Fruit fly (Drosophila melanogaster) whole organism, larva: ENCODE results near the gene CG14244.

ENCODE experiments used
- noc ChIP-seq: fragments of 200-800 bp; sonication (Bioruptor generic); optimal IDR thresholded peaks from 3 replicates; lab custom pipeline; 2019; ENCODE audit warnings: missing biosample characterization, mild to moderate bottlenecking, missing genetic modification characterization, moderate library complexity

CG14244 gene

dm6 chr3R:26725833-26726232 is at the start of gene CG14244:
Gene CG14244, plus strand, starts transcription at chr3R:26726133.
- no peak for TF ChIP-seq noc (tag; lab: Kevin White, UChicago)

- no peak for TF ChIP-seq noc (tag; lab: Kevin White, UChicago)
Observed at dm6 chr3R:26681947-26682346, 44.0 kb upstream of the CG14244 start, which contains the start of gene beat-VII. Gene beat-VII, minus strand, starts transcription at chr3R:26681966.

DNA sequence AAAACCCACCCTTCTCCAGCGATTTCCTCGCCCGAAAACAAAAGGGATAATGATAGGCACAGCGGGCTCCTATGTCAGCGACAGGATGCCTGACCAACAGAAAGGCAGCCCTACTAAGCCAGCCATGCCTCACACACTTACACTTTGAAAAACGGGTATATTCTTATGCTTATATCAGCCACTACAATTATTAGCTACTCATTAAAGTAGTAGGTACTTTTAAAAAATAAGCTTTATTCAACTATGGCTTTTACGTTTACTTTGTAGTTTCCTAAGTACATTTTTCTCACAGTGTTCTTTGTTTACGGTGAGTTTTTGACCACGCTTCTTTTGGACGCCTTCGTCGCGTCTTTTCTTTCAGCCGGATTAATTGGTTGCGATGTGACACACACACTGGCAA is 35.7 kb upstream of the CG14244 start:
- no peak for TF ChIP-seq noc (tag; lab: Kevin White, UChicago)

- no peak for TF ChIP-seq noc (tag; lab: Kevin White, UChicago)
Observed at dm6 chr3R:26693490-26693889, 32.4 kb upstream of the CG14244 start, which contains the start of gene TwdlQ. Gene TwdlQ, minus strand, starts transcription at chr3R:26693590.

DNA sequence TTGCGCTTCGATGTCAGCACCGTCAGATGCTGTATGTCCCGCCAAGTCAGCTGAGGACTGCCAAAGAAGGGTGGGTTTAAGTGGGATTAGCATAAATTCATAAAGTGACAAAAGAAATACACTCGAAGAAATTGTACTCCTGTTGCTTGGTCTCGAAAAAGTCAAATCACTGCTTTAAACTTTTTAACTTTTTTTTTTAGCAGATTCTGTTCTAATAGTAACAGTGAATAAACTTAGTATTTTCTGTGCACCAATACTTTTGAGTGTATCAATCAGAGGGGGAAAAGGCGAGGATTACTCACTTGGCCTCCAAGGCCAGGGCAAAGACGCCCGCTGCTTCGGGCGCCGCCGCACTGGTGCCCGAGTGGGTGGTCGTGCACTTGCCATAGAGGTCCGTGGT is 25.8 kb upstream of the CG14244 start:
- TF ChIP-seq noc (tag; lab: Kevin White, UChicago), result no peak

DNA sequence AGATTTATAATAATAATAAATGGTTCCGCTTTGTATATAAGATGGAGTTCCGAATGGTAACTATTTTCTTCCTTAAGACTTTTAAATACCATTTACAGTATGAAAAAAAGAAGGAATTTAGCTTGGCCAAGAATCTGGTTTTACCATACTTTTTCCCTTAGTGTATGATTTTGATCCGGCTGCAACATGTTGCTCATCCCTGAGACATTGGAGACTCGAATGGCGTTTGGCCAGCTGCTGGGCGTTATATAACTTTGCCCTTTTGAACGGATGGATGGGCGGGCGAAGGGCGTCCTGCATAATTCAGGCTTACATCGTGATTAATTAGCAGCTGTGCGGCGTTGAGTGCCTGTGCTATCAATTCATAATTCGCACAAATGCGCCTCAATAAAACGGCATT is 21.6 kb upstream of the CG14244 start:
- no peak for TF ChIP-seq noc (tag; lab: Kevin White, UChicago)

dm6 chr3R:26714109-26714576 is 11.8 kb upstream of the CG14244 start, which contains the start of gene amon:
Gene amon, minus strand, starts transcription at chr3R:26714159.
- TF ChIP-seq noc (tag; lab: Kevin White, UChicago), result peak; percentile 89

DNA sequence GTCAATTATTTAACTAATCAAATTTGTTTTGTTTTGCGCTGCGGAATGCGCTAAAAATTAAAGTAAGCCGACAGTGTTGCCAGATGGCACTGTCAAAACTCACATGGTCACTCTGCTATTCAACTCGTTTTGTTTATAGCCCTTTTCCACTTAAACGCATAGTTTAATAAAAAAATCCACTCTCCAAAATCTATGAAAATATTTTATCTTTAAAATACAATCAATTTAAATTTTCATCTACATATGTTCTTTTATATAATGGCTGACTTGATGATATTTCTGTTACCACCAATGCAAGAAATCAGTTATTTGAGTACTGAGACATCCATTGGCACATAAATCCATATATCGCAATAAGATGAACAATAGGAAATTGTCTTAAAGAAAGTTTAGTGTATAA is 8.6 kb upstream of the CG14244 start, which contains the start of gene CG6425:
CG6425 (minus strand) TSS at position 95 of the 400 bp plus-strand sequence.
- no peak for TF ChIP-seq noc (tag; lab: Kevin White, UChicago)

DNA sequence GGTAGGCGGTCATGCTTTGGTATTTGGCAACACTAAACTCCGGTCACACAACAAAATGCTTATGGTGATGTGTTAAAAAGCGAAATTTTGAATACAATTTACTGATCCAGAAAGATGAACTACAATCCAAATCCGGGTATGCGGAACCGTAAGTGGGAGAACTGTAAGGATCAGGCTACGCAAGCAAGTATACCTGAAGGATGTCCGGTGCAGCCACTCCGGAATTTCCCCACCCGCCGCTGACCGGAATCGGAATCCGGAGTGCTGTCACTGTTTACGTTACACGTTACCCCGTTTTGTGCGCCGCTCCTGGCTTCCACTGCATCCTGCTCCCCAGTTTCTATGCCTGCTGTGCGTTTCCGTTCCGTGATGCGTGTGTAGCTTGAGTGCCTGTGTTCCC is 8.1 kb upstream of the CG14244 start, which contains the start of gene Yif1:
Yif1 (plus strand) TSS at position 8 of the 400 bp plus-strand sequence.
- TF ChIP-seq noc (tag; lab: Kevin White, UChicago), result no peak

DNA sequence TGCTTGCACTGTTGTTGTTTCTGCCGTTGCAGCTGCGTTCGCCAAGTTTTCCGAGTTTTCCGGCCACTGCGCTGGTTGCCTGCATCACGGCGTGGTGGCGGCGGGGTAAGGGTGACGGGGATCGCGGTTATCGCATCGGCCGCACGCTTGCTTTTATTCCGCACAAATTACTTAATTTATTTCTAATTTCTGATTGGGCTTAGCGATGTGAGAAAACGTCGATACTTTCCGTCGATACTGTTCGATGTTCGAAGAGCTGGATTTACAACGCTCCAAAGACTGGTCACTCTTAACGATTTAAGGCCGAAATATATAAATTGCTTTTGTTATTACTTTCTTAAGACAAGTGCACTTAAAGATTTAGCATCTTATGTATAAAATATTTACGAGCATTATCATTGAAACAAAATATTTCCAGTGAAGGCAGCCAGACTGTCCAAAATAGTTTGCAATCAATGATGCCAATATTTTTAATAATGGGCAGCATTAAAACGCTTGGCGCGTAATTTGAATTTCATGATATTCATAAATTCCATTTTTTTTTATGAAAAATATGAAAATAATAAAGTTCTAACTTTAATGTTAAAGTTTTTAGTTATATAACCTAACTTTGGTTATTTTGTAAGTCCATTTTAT is 838 bp upstream of the CG14244 start, which contains the start of gene CG6420:
CG6420 (minus strand) TSS at position 240 of the 636 bp plus-strand sequence.
- TF ChIP-seq noc (tag; lab: Kevin White, UChicago), result no peak

- no peak for TF ChIP-seq noc (tag; lab: Kevin White, UChicago)
Observed at dm6 chr3R:26727014-26727413, 1.1 kb downstream of the CG14244 start, which contains the start of gene CG14246. Gene CG14246, plus strand, starts transcription at chr3R:26727314.

dm6 chr3R:26728427-26728826 is 2.5 kb downstream of the CG14244 start, which contains the start of gene CG14245:
Gene CG14245, plus strand, starts transcription at chr3R:26728727.
- TF ChIP-seq noc (tag; lab: Kevin White, UChicago), result no peak

dm6 chr3R:26736207-26736606 is 10.3 kb downstream of the CG14244 start, which contains the start of gene CG6403:
Gene CG6403, minus strand, starts transcription at chr3R:26736307.
- no peak for TF ChIP-seq noc (tag; lab: Kevin White, UChicago)

DNA sequence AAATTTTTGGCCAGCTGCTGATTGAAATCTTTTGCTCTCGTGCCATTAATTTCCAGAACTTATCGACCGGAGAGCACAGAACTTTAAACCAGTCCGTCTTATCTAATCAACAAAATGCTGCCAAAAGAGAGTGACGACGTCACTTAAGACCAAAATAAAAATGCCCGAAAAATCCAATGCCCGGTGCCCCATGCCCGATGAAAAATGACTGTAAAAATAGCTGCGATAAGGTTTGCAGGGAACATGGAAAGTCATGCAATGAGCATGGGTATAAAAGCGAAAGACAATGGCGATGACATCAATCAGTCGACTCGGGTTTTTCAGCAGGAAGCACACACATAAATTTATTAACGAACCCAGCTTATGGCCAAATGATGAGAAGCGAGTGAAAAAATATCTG is 11.4 kb downstream of the CG14244 start, which contains the start of gene CG14247:
CG14247 (plus strand) TSS at position 301 of the 400 bp plus-strand sequence.
- no peak for TF ChIP-seq noc (tag; lab: Kevin White, UChicago)

DNA sequence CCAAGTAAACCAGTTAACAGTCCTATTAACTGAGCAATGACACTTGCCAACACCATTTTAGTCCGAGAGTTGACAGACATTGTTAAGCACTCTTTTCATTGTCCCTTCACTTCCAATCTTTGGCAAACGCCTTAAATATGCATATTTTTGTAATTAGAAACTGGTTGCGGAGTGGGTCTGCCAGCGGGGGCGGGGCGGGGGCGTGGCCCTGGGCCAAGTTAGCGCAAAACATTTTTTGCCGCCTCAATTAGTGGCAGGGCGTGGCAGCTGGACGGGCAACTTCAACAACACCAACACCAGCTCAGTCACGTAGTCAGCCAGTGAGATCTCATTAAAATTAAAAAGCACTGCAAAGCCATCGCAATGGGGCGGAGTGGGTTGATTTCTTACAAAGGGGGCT is 35.8 kb downstream of the CG14244 start:
- no peak for TF ChIP-seq noc (tag; lab: Kevin White, UChicago)
